Worm (Caenorhabditis elegans) whole organism, young adult: ENCODE results near the gene F14F3.5.

Experiments used
- dpff-1 ChIP-seq: sonication (generic microtip); optimal IDR thresholded peaks from 2 replicates; lab custom pipeline; 2017; ENCODE audit warnings: mild to moderate bottlenecking, missing genetic modification characterization, missing compliant biosample characterization
- nhr-120 ChIP-seq: fragments of 200-800 bp; sonication (Bioruptor generic); IDR thresholded peaks from 2 replicates; pipeline ENCODE4 v1.3.6; 2022; ENCODE audit warnings: missing genetic modification characterization, missing compliant biosample characterization
- pha-4 ChIP-seq: fragments of 150-350 bp; sonication (generic microtip); optimal IDR thresholded peaks from 2 replicates; lab custom pipeline; 2014; ENCODE audit warnings: missing biosample characterization, missing genetic modification reagents, missing genetic modification characterization
- snpc-4 ChIP-seq, 5 experiments: fragments of 150-350 bp in 1 of 5; sonication (generic microtip) in 4 of 5; optimal IDR thresholded peaks; 2 replicates each; lab custom pipeline; 2014 to 2018; ENCODE audit warnings: missing genetic modification characterization in 5 of 5, missing biosample characterization in 3 of 5, antibody characterized with exemption in 2 of 5, mild to moderate bottlenecking in 2 of 5, missing compliant biosample characterization in 2 of 5, missing genotype in 2 of 5, moderate library complexity in 2 of 5, missing genetic modification reagents in 1 of 5

ce11 chrX:10559203-10559602, 30.2 kb upstream of the F14F3.5 start, which contains the start of gene F59F5.7:
- TF ChIP-seq dpff-1 (tag; lab: Kevin White, UChicago), result no peak
- no peak for TF ChIP-seq snpc-4 (GFP tag; optimal IDR thresholded peaks at IDR 0.05; lab: Kevin White, UChicago)
- TF ChIP-seq snpc-4 (tag; optimal IDR thresholded peaks at IDR 0.05; lab: Kevin White, UChicago), result no peak
- TF ChIP-seq nhr-120, result no peak
- no peak for TF ChIP-seq pha-4 (tag; lab: Kevin White, UChicago)
